Fruit fly (Drosophila melanogaster) whole organism, embryonic: Measurements from ENCODE around the gene nonA.
A peak's percentile ranks its signal among the peaks of the same experiment; 100 is the strongest.

Experiments used
- CG10209 ChIP-seq: fragments of 200-800 bp; sonication (Bioruptor generic); optimal IDR thresholded peaks from 3 replicates; lab custom pipeline; 2017; ENCODE audit warnings: missing biosample characterization, mild to moderate bottlenecking, missing genetic modification characterization, missing genetic modification reagents
- CG1024 ChIP-seq: fragments of 200-800 bp; sonication (Bioruptor generic); IDR thresholded peaks from 2 replicates; pipeline ENCODE4 v1.3.6; 2022; ENCODE audit warnings: missing biosample characterization, missing genetic modification characterization
- CG12769 ChIP-seq: fragments of 200-800 bp; sonication (Bioruptor generic); optimal IDR thresholded peaks from 2 replicates; lab custom pipeline; 2019; ENCODE audit warnings: missing biosample characterization, mild to moderate bottlenecking, missing genetic modification characterization, moderate library complexity
- CG13123 ChIP-seq: fragments of 200-800 bp; sonication (Bioruptor generic); optimal IDR thresholded peaks from 2 replicates; lab custom pipeline; 2016; ENCODE audit warnings: missing biosample characterization, missing genetic modification characterization
- CG13296 ChIP-seq: fragments of 200-800 bp; sonication (Bioruptor generic); optimal IDR thresholded peaks from 3 replicates; lab custom pipeline; 2018; ENCODE audit warnings: missing biosample characterization, mild to moderate bottlenecking, missing genetic modification characterization
- CG13624 ChIP-seq: fragments of 200-800 bp; sonication (Bioruptor generic); optimal IDR thresholded peaks from 2 replicates; lab custom pipeline; 2016; ENCODE audit warnings: missing biosample characterization, missing genetic modification characterization
- CG14014 ChIP-seq: fragments of 200-800 bp; sonication (Bioruptor generic); IDR thresholded peaks from 2 replicates; pipeline ENCODE4 v1.3.6; 2022; ENCODE audit warnings: missing biosample characterization, missing genetic modification characterization
- CG15269 ChIP-seq: fragments of 200-800 bp; sonication (Bioruptor generic); optimal IDR thresholded peaks from 2 replicates; lab custom pipeline; 2018; ENCODE audit warnings: missing biosample characterization, mild to moderate bottlenecking, missing genetic modification characterization, moderate library complexity
- CG1603 ChIP-seq: fragments of 200-800 bp; sonication (Bioruptor generic); optimal IDR thresholded peaks from 2 replicates; lab custom pipeline; 2019; ENCODE audit warnings: missing biosample characterization, mild to moderate bottlenecking, missing genetic modification characterization, moderate library complexity
- CG17186 ChIP-seq: fragments of 200-800 bp; sonication (Bioruptor generic); optimal IDR thresholded peaks from 3 replicates; lab custom pipeline; 2017; ENCODE audit warnings: missing biosample characterization, missing genetic modification reagents, missing genetic modification characterization
- CG17359 ChIP-seq: fragments of 200-800 bp; sonication (Bioruptor generic); optimal IDR thresholded peaks from 3 replicates; lab custom pipeline; 2018; ENCODE audit warnings: missing biosample characterization, mild to moderate bottlenecking, missing genetic modification characterization, moderate library complexity
- CG2199 ChIP-seq: fragments of 200-800 bp; sonication (Bioruptor generic); IDR thresholded peaks from 3 replicates; pipeline ENCODE4 v1.3.6; 2022; ENCODE audit warnings: missing biosample characterization, missing genetic modification characterization
- CG3163 ChIP-seq: fragments of 200-800 bp; sonication (Bioruptor generic); optimal IDR thresholded peaks from 3 replicates; lab custom pipeline; 2016; ENCODE audit warnings: missing biosample characterization, missing genetic modification characterization
- CG32772 ChIP-seq: fragments of 200-800 bp; sonication (Bioruptor generic); IDR thresholded peaks from 2 replicates; pipeline ENCODE4 v1.3.6; 2022; ENCODE audit warnings: missing biosample characterization, missing genetic modification characterization
- CG3281 ChIP-seq: fragments of 200-800 bp; sonication (Bioruptor generic); optimal IDR thresholded peaks from 3 replicates; lab custom pipeline; 2017; ENCODE audit warnings: missing biosample characterization, mild to moderate bottlenecking, missing genetic modification characterization
- CG34422 ChIP-seq: fragments of 200-800 bp; sonication (Bioruptor generic); IDR thresholded peaks from 3 replicates; pipeline ENCODE4 v1.3.6; 2022; ENCODE audit warnings: missing biosample characterization, missing genetic modification characterization
- CG6654 ChIP-seq: fragments of 200-800 bp; sonication (Bioruptor generic); optimal IDR thresholded peaks from 2 replicates; lab custom pipeline; 2017; ENCODE audit warnings: missing biosample characterization, mild to moderate bottlenecking, missing genetic modification characterization
- CG6791 ChIP-seq: fragments of 200-800 bp; sonication (Bioruptor generic); IDR thresholded peaks from 3 replicates; pipeline ENCODE4 v1.3.6; 2022; ENCODE audit warnings: missing biosample characterization, missing genetic modification characterization; ENCODE audit not compliant: partially characterized antibody
- CG8290 ChIP-seq, 3 experiments: fragments of 200-800 bp; sonication (Bioruptor generic); optimal IDR thresholded peaks; 2 replicates each; lab custom pipeline; 2016 to 2019; ENCODE audit warnings: missing biosample characterization in 3 of 3, missing genetic modification characterization in 3 of 3, mild to moderate bottlenecking in 2 of 3, moderate library complexity in 1 of 3
- CG8478 ChIP-seq: fragments of >200 bp; optimal IDR thresholded peaks from 2 replicates; lab custom pipeline; 2018
- CG8924 ChIP-seq: fragments of 200-800 bp; optimal IDR thresholded peaks from 3 replicates; lab custom pipeline; 2019; ENCODE audit warnings: missing biosample characterization, mild to moderate bottlenecking, missing genetic modification characterization, moderate library complexity
- CG9932 ChIP-seq: fragments of 200-800 bp; sonication (Bioruptor generic); IDR thresholded peaks from 2 replicates; pipeline ENCODE4 v1.3.6; 2022; ENCODE audit warnings: missing biosample characterization, missing genetic modification characterization
- CrebB ChIP-seq: fragments of 200-800 bp; sonication (Bioruptor generic); optimal IDR thresholded peaks from 3 replicates; lab custom pipeline; 2018; ENCODE audit warnings: missing biosample characterization, mild to moderate bottlenecking, missing genetic modification characterization
- Dbx ChIP-seq: fragments of 200-800 bp; sonication (Bioruptor generic); IDR thresholded peaks from 3 replicates; pipeline ENCODE4 v1.3.6; 2022; ENCODE audit warnings: missing biosample characterization, missing genetic modification characterization
- Dip3 ChIP-seq: fragments of 200-800 bp; sonication (Bioruptor generic); optimal IDR thresholded peaks from 3 replicates; lab custom pipeline; 2016; ENCODE audit warnings: missing biosample characterization, missing genetic modification characterization
- Drgx ChIP-seq: fragments of 200-800 bp; sonication (Bioruptor generic); IDR thresholded peaks from 2 replicates; pipeline ENCODE4 v1.3.6; 2022; ENCODE audit warnings: missing biosample characterization, missing genetic modification characterization
- HLHmδ ChIP-seq: fragments of 200-800 bp; sonication (Bioruptor generic); optimal IDR thresholded peaks from 2 replicates; lab custom pipeline; 2018; ENCODE audit warnings: missing biosample characterization, mild to moderate bottlenecking, missing genetic modification characterization, moderate library complexity
- HmgZ ChIP-seq: fragments of 200-800 bp; sonication (Bioruptor generic); optimal IDR thresholded peaks from 2 replicates; lab custom pipeline; 2018; ENCODE audit warnings: missing biosample characterization, mild to moderate bottlenecking, missing genetic modification characterization
- NFAT ChIP-seq: fragments of 200-800 bp; sonication (Bioruptor generic); IDR thresholded peaks from 2 replicates; pipeline ENCODE4 v1.3.6; 2022; ENCODE audit warnings: missing biosample characterization, missing genetic modification characterization
- Rfx ChIP-seq: fragments of 200-800 bp; sonication (Bioruptor generic); IDR thresholded peaks from 2 replicates; pipeline ENCODE4 v1.3.6; 2022; ENCODE audit warnings: missing biosample characterization, missing genetic modification characterization
- Stat92E ChIP-seq, 3 experiments: fragments of >200 bp in 2 of 3; fragments of 200-800 bp in 1 of 3; sonication (Bioruptor generic) in 1 of 3; optimal IDR thresholded peaks; 2 replicates each; lab custom pipeline; 2017 to 2019; ENCODE audit warnings: missing biosample characterization in 3 of 3, missing genetic modification characterization in 3 of 3, mild to moderate bottlenecking in 1 of 3, moderate library complexity in 1 of 3
- Trl ChIP-seq, 3 experiments: fragments of >200 bp in 2 of 3; fragments of 200-800 bp in 1 of 3; sonication (Bioruptor generic) in 1 of 3; optimal IDR thresholded peaks; 2 replicates in 1 of 3; 3 replicates in 2 of 3; lab custom pipeline; 2016 to 2017; ENCODE audit warnings: missing biosample characterization in 1 of 3, missing genetic modification characterization in 1 of 3
- Xrp1 ChIP-seq: fragments of 200-800 bp; sonication (Bioruptor generic); IDR thresholded peaks from 2 replicates; pipeline ENCODE4 v1.3.6; 2022; ENCODE audit warnings: missing biosample characterization, missing genetic modification characterization
- amos ChIP-seq: fragments of 200-800 bp; sonication (Bioruptor generic); IDR thresholded peaks from 2 replicates; pipeline ENCODE4 v1.3.6; 2022; ENCODE audit warnings: missing biosample characterization, missing genetic modification characterization; ENCODE audit not compliant: partially characterized antibody
- cg ChIP-seq: fragments of 200-800 bp; sonication (Bioruptor generic); optimal IDR thresholded peaks from 3 replicates; lab custom pipeline; 2019; ENCODE audit warnings: missing biosample characterization, mild to moderate bottlenecking, missing genetic modification characterization, moderate library complexity
- ci ChIP-seq: fragments of 200-800 bp; sonication (Bioruptor generic); IDR thresholded peaks from 3 replicates; pipeline ENCODE4 v1.3.6; 2022; ENCODE audit warnings: missing biosample characterization, missing genetic modification characterization
- eve ChIP-seq, 2 experiments: fragments of >200 bp; optimal IDR thresholded peaks; 2 replicates each; lab custom pipeline; 2017; ENCODE audit warnings: missing biosample characterization in 2 of 2, missing genetic modification characterization in 2 of 2
- fu2 ChIP-seq: fragments of 200-800 bp; sonication (Bioruptor generic); optimal IDR thresholded peaks from 2 replicates; lab custom pipeline; 2016; ENCODE audit warnings: missing biosample characterization, missing genetic modification characterization
- gce ChIP-seq: fragments of 200-800 bp; sonication (Bioruptor generic); IDR thresholded peaks from 3 replicates; pipeline ENCODE4 v1.3.6; 2022; ENCODE audit warnings: missing biosample characterization, missing genetic modification characterization
- grau ChIP-seq: fragments of 200-800 bp; optimal IDR thresholded peaks from 3 replicates; lab custom pipeline; 2019; ENCODE audit warnings: missing biosample characterization, mild to moderate bottlenecking, missing genetic modification characterization, moderate library complexity
- hbn ChIP-seq: fragments of 200-800 bp; sonication (Bioruptor generic); IDR thresholded peaks from 2 replicates; pipeline ENCODE4 v1.3.6; 2022; ENCODE audit warnings: missing biosample characterization, missing genetic modification characterization; ENCODE audit not compliant: partially characterized antibody
- lola ChIP-seq, 3 experiments: fragments of >200 bp in 2 of 3; fragments of 200-800 bp in 1 of 3; sonication (Bioruptor generic) in 1 of 3; optimal IDR thresholded peaks; 2 replicates each; lab custom pipeline; 2017 to 2019; ENCODE audit warnings: missing biosample characterization in 3 of 3, missing genetic modification characterization in 3 of 3, mild to moderate bottlenecking in 1 of 3, moderate library complexity in 1 of 3
- odd ChIP-seq: fragments of 200-800 bp; sonication (Bioruptor generic); optimal IDR thresholded peaks from 2 replicates; lab custom pipeline; 2017; ENCODE audit warnings: missing biosample characterization, mild to moderate bottlenecking, missing genetic modification characterization
- rib ChIP-seq: fragments of 200-800 bp; sonication (Bioruptor generic); IDR thresholded peaks from 2 replicates; pipeline ENCODE4 v1.3.6; 2022; ENCODE audit warnings: missing biosample characterization, missing genetic modification characterization
- schlank ChIP-seq: fragments of 200-800 bp; sonication (Bioruptor generic); optimal IDR thresholded peaks from 2 replicates; lab custom pipeline; 2018; ENCODE audit warnings: missing biosample characterization, mild to moderate bottlenecking, missing genetic modification characterization
- scrt ChIP-seq: fragments of 200-800 bp; sonication (Bioruptor generic); optimal IDR thresholded peaks from 2 replicates; lab custom pipeline; 2018; ENCODE audit warnings: missing biosample characterization, mild to moderate bottlenecking, missing genetic modification characterization, moderate library complexity
- sens ChIP-seq: fragments of 200-800 bp; sonication (Bioruptor generic); peaks from one replicate; lab custom pipeline; 2016; ENCODE audit warnings: missing biosample characterization, missing genetic modification characterization
- ssp ChIP-seq: fragments of 200-800 bp; sonication (Bioruptor generic); IDR thresholded peaks from 2 replicates; pipeline ENCODE4 v1.3.6; 2022; ENCODE audit warnings: missing biosample characterization, missing genetic modification characterization

The nonA gene

dm6 chrX:16333434-16334141, 27.8 kb upstream of the nonA start, which contains the start of the genes CG9921 and Dsp1 (continued):
- no peak for TF ChIP-seq Stat92E (GFP tag; optimal IDR thresholded peaks at IDR 0.05; lab: Kevin White, UChicago)
- TF ChIP-seq CG8290 (GFP tag; optimal IDR thresholded peaks at IDR 0.05; lab: Kevin White, UChicago): no peak
- peak in 1 of 2 experiments; percentile 76 for TF ChIP-seq CG8290 (tag; optimal IDR thresholded peaks at IDR 0.05; lab: Kevin White, UChicago)
- TF ChIP-seq scrt: peak; percentile 23
- TF ChIP-seq CG9932 (GFP tag; lab: Robert Waterston, UW): peak; percentile 42
- peak; percentile 72 for TF ChIP-seq rib (GFP tag; lab: Robert Waterston, UW)
- 0 out of 2 replicates have a peak, but pooled peaks have one; percentile 23 for TF ChIP-seq NFAT (GFP tag; lab: Robert Waterston, UW)
- TF ChIP-seq CG32772 (GFP tag; lab: Robert Waterston, UW): no peak
- TF ChIP-seq CG14014 (GFP tag; lab: Robert Waterston, UW): 0 out of 2 replicates have a peak, but pooled peaks have one; percentile 21
- peak; percentile 97 for TF ChIP-seq Trl (optimal IDR thresholded peaks at IDR 0.05; lab: Kevin White, UChicago)
- no peak for TF ChIP-seq Trl (GFP tag; optimal IDR thresholded peaks at IDR 0.05; lab: Kevin White, UChicago)
- TF ChIP-seq CG12769 (tag; lab: Kevin White, UChicago): no peak
- peak; percentile 62; the same call in 2 of the 3 replicates for TF ChIP-seq ci (GFP tag; lab: Robert Waterston, UW)
- no peak for TF ChIP-seq gce (GFP tag; lab: Robert Waterston, UW)
- peak; percentile 32; the same call in 1 of the 2 replicates for TF ChIP-seq Rfx (GFP tag; lab: Robert Waterston, UW)
- peak; percentile 72 for TF ChIP-seq sens
- TF ChIP-seq CG8924 (tag; lab: Kevin White, UChicago): peak; percentile 45
- TF ChIP-seq hbn (GFP tag; lab: Robert Waterston, UW): 0 out of 2 replicates have a peak, but pooled peaks have one; percentile 43
- TF ChIP-seq CG13296 (GFP tag; lab: Kevin White, UChicago): peak; percentile 29
- TF ChIP-seq CG3281 (GFP tag; lab: Kevin White, UChicago): peak; percentile 13
- TF ChIP-seq schlank (tag; lab: Kevin White, UChicago): peak; percentile 31
- peak; percentile 53; the same call in 1 of the 3 replicates for TF ChIP-seq CG34422
- no peak for TF ChIP-seq CG6654 (GFP tag; lab: Kevin White, UChicago)
- no peak for TF ChIP-seq ssp (GFP tag; lab: Robert Waterston, UW)
- TF ChIP-seq CG6791 (GFP tag; lab: Robert Waterston, UW): no peak
- TF ChIP-seq odd (GFP tag; lab: Kevin White, UChicago): no peak
- TF ChIP-seq lola (GFP tag; optimal IDR thresholded peaks at IDR 0.05; lab: Kevin White, UChicago): peak in 1 of 3 experiments; percentile 44
- TF ChIP-seq grau (tag; lab: Kevin White, UChicago): peak; percentile 13
- peak; percentile 8 for TF ChIP-seq CG8478
- peak; percentile 45; the same call in 1 of the 3 replicates for TF ChIP-seq Dbx (GFP tag; lab: Robert Waterston, UW)
- TF ChIP-seq CG13123 (GFP tag; lab: Kevin White, UChicago): no peak
- peak; percentile 49 for TF ChIP-seq CG15269 (tag; lab: Kevin White, UChicago)
- peak; percentile 8; the same call in 1 of the 2 replicates for TF ChIP-seq Drgx (GFP tag; lab: Robert Waterston, UW)
- no peak for TF ChIP-seq Xrp1
- TF ChIP-seq amos (GFP tag; lab: Robert Waterston, UW): peak; percentile 17; the same call in 1 of the 2 replicates
- no peak for TF ChIP-seq CG17186 (GFP tag; lab: Kevin White, UChicago)
- TF ChIP-seq fu2: no peak
- TF ChIP-seq HmgZ (tag; lab: Kevin White, UChicago): peak; percentile 65
- peak; percentile 73 for TF ChIP-seq CG3163 (GFP tag; lab: Kevin White, UChicago)
- peak; percentile 9 for TF ChIP-seq CG17359 (tag; lab: Kevin White, UChicago)
- TF ChIP-seq CG1603: peak; percentile 5
- 0 out of 2 replicates have a peak, but pooled peaks have one; percentile 6 for TF ChIP-seq CG1024 (GFP tag; lab: Robert Waterston, UW)
- TF ChIP-seq CrebB (tag; lab: Kevin White, UChicago): peak; percentile 38
- peak; percentile 97 for TF ChIP-seq cg (GFP tag; lab: Kevin White, UChicago)
- TF ChIP-seq CG2199 (GFP tag; lab: Robert Waterston, UW): peak; percentile 99
- peak; percentile 33 for TF ChIP-seq CG13624
- TF ChIP-seq HLHmδ (GFP tag; lab: Kevin White, UChicago): peak; percentile 90
- TF ChIP-seq Dip3 (GFP tag; lab: Kevin White, UChicago): no peak
- no peak for TF ChIP-seq CG10209 (GFP tag; lab: Kevin White, UChicago)
- TF ChIP-seq eve (GFP tag; optimal IDR thresholded peaks at IDR 0.05; lab: Kevin White, UChicago): peak in 1 of 2 experiments; percentile 56
